Worm (Caenorhabditis elegans) whole organism, midembryonic: Measurements from ENCODE around the gene vit-6.

Experiments
- T22C8.4 ChIP-seq: fragments of 200-800 bp; sonication (Bioruptor generic); IDR thresholded peaks from 2 replicates; pipeline ENCODE4 v1.3.6; 2022; ENCODE audit warnings: missing genetic modification characterization, missing compliant biosample characterization
- cog-1 ChIP-seq: sonication (generic microtip); optimal IDR thresholded peaks from 2 replicates; lab custom pipeline; 2016; ENCODE audit warnings: missing genetic modification characterization, missing compliant biosample characterization
- flt-1 ChIP-seq: fragments of 200-800 bp; sonication (Bioruptor generic); IDR thresholded peaks from 2 replicates; pipeline ENCODE4 v1.3.6; 2022; ENCODE audit warnings: missing genetic modification characterization, missing compliant biosample characterization
- klf-2 ChIP-seq: fragments of 200-800 bp; sonication (Bioruptor generic); conservative IDR thresholded peaks from 2 replicates; pipeline ENCODE4 v1.3.6; 2022; ENCODE audit warnings: missing genetic modification reagents, missing genetic modification characterization, missing compliant biosample characterization
- med-1 ChIP-seq: sonication (generic microtip); optimal IDR thresholded peaks from 2 replicates; lab custom pipeline; 2017; ENCODE audit warnings: missing genetic modification characterization, mild to moderate bottlenecking, missing compliant biosample characterization, antibody characterized with exemption, missing genetic modification reagents; ENCODE audit not compliant: insufficient read depth
- ref-1 ChIP-seq: fragments of 200-800 bp; sonication (Bioruptor generic); conservative IDR thresholded peaks from 2 replicates; pipeline ENCODE4 v1.3.6; 2022; ENCODE audit warnings: missing genetic modification reagents, missing genetic modification characterization, missing compliant biosample characterization
- tab-1 ChIP-seq: fragments of 200-800 bp; sonication (Bioruptor generic); IDR thresholded peaks from 2 replicates; pipeline ENCODE4 v1.3.6; 2022; ENCODE audit warnings: missing genetic modification characterization, missing compliant biosample characterization
- ztf-23 ChIP-seq: fragments of 200-800 bp; sonication (Bioruptor generic); IDR thresholded peaks from 2 replicates; pipeline ENCODE4 v1.3.6; 2022; ENCODE audit warnings: missing genetic modification reagents, missing genetic modification characterization, missing compliant biosample characterization
- ztf-29 ChIP-seq: fragments of 200-800 bp; sonication (Bioruptor generic); IDR thresholded peaks from 2 replicates; pipeline ENCODE4 v1.3.6; 2022; ENCODE audit warnings: missing genetic modification reagents, missing genetic modification characterization, missing compliant biosample characterization

DNA sequence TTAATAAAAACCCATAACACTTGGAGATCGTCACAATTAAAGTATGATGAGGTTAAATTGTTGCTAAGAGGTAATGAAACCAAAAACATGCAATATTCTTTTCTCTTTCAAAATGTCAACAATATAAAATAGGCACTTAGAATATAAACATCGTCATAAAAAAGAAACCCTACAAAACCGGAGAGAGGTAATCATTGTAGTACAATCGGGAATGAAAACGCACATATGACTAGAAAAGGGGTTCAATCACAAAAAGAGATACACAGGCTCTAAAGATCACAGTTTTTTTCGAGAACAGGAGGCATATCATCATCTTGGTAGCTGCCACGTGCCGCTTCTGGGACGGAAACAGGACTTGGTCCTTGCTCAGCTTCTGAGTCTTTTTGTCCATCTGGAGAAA lies 34.5 kb upstream of the vit-6 start:
- TF ChIP-seq ztf-29 (no peak), med-1 (GFP tag; lab: Kevin White, UChicago) (no peak), ztf-23 (GFP tag; lab: Robert Waterston, UW) (no peak), ref-1 (GFP tag; lab: Robert Waterston, UW) (no peak), tab-1 (GFP tag; lab: Robert Waterston, UW) (no peak), cog-1 (tag; lab: Kevin White, UChicago) (no peak), klf-2 (GFP tag; lab: Robert Waterston, UW) (no peak), T22C8.4 (GFP tag; lab: Robert Waterston, UW) (no peak), flt-1 (GFP tag; lab: Robert Waterston, UW) (no peak)
